Worm (Caenorhabditis elegans) whole organism, young adult: ENCODE measurements around the gene C15H11.1.

Experiments used
- B0035.1 ChIP-seq: sonication (generic microtip); optimal IDR thresholded peaks from 2 replicates; lab custom pipeline; 2016; ENCODE audit warnings: missing genetic modification characterization, mild to moderate bottlenecking, missing compliant biosample characterization, missing genotype, missing genetic modification reagents
- C06A6.2 ChIP-seq: fragments of 200-800 bp; sonication (Bioruptor generic); conservative IDR thresholded peaks from 2 replicates; pipeline ENCODE4 v1.3.6; 2022; ENCODE audit warnings: missing genetic modification characterization, missing compliant biosample characterization
- D2030.7 ChIP-seq: fragments of 200-800 bp; sonication (Bioruptor generic); IDR thresholded peaks from 2 replicates; pipeline ENCODE4 v1.3.6; 2022; ENCODE audit warnings: missing genetic modification reagents, missing genetic modification characterization, missing compliant biosample characterization
- F10E7.11 ChIP-seq: sonication (generic microtip); optimal IDR thresholded peaks from 2 replicates; lab custom pipeline; 2017; ENCODE audit warnings: mild to moderate bottlenecking, missing genetic modification characterization, moderate library complexity, missing compliant biosample characterization
- F49E8.2 ChIP-seq: sonication (generic microtip); optimal IDR thresholded peaks from 3 replicates; lab custom pipeline; 2017; ENCODE audit warnings: missing genetic modification characterization, mild to moderate bottlenecking, missing compliant biosample characterization, antibody characterized with exemption, moderate library complexity; ENCODE audit not compliant: insufficient read depth
- K12H6.12 ChIP-seq: fragments of 200-800 bp; sonication (Bioruptor generic); optimal IDR thresholded peaks from 2 replicates; lab custom pipeline; 2018; ENCODE audit warnings: mild to moderate bottlenecking, missing genetic modification characterization, missing compliant biosample characterization
- ZK185.1 ChIP-seq: sonication (generic microtip); optimal IDR thresholded peaks from 2 replicates; lab custom pipeline; 2016; ENCODE audit warnings: mild to moderate bottlenecking, missing genetic modification characterization, missing compliant biosample characterization; ENCODE audit not compliant: poor library complexity, severe bottlenecking
- aptf-3 ChIP-seq: fragments of 200-800 bp; sonication (Bioruptor generic); IDR thresholded peaks from 2 replicates; pipeline ENCODE4 v1.3.6; 2022; ENCODE audit warnings: missing genetic modification characterization, missing compliant biosample characterization
- attf-5 ChIP-seq: fragments of 200-800 bp; sonication (Bioruptor generic); optimal IDR thresholded peaks from 2 replicates; lab custom pipeline; 2018; ENCODE audit warnings: mild to moderate bottlenecking, missing genetic modification characterization, missing compliant biosample characterization
- ceh-27 ChIP-seq: fragments of 200-800 bp; sonication (Bioruptor generic); optimal IDR thresholded peaks from 2 replicates; lab custom pipeline; 2018; ENCODE audit warnings: mild to moderate bottlenecking, missing genetic modification characterization, moderate library complexity, missing compliant biosample characterization
- ceh-40 ChIP-seq: fragments of 200-800 bp; sonication (Bioruptor generic); IDR thresholded peaks from 2 replicates; pipeline ENCODE4 v1.3.6; 2022; ENCODE audit warnings: missing genetic modification characterization, missing compliant biosample characterization
- dox-1 ChIP-seq: fragments of 200-800 bp; sonication (Bioruptor generic); IDR thresholded peaks from 2 replicates; pipeline ENCODE4 v1.3.6; 2022; ENCODE audit warnings: missing genetic modification reagents, missing genetic modification characterization, missing compliant biosample characterization
- dpff-1 ChIP-seq: sonication (generic microtip); optimal IDR thresholded peaks from 2 replicates; lab custom pipeline; 2017; ENCODE audit warnings: mild to moderate bottlenecking, missing genetic modification characterization, missing compliant biosample characterization
- egl-44 ChIP-seq: fragments of 200-800 bp; sonication (Bioruptor generic); IDR thresholded peaks from 2 replicates; pipeline ENCODE4 v1.3.6; 2022; ENCODE audit warnings: missing genetic modification reagents, missing genetic modification characterization, missing compliant biosample characterization
- ets-4 ChIP-seq: fragments of 200-800 bp; sonication (Bioruptor generic); optimal IDR thresholded peaks from 2 replicates; lab custom pipeline; 2018; ENCODE audit warnings: mild to moderate bottlenecking, missing genetic modification characterization, missing compliant biosample characterization
- him-1 ChIP-seq: sonication (generic microtip); optimal IDR thresholded peaks from 2 replicates; lab custom pipeline; 2016; ENCODE audit warnings: missing genotype, missing genetic modification reagents, missing genetic modification characterization, missing compliant biosample characterization
- hmg-20 ChIP-seq: fragments of 200-800 bp; sonication (Bioruptor generic); IDR thresholded peaks from 2 replicates; pipeline ENCODE4 v1.3.6; 2022; ENCODE audit warnings: missing genetic modification reagents, missing genetic modification characterization, missing compliant biosample characterization
- let-526 ChIP-seq: fragments of 200-800 bp; sonication (Bioruptor generic); IDR thresholded peaks from 2 replicates; pipeline ENCODE4 v1.3.6; 2022; ENCODE audit warnings: missing genetic modification reagents, missing genetic modification characterization, missing compliant biosample characterization
- lsl-1 ChIP-seq: fragments of 200-800 bp; sonication (Bioruptor generic); optimal IDR thresholded peaks from 2 replicates; lab custom pipeline; 2018; ENCODE audit warnings: mild to moderate bottlenecking, missing genetic modification characterization, moderate library complexity, missing compliant biosample characterization
- madf-6 ChIP-seq: fragments of 200-800 bp; sonication (Bioruptor generic); IDR thresholded peaks from 2 replicates; pipeline ENCODE4 v1.3.6; 2022; ENCODE audit warnings: missing genetic modification reagents, missing genetic modification characterization, missing compliant biosample characterization
- mes-4 ChIP-seq: sonication (generic microtip); optimal IDR thresholded peaks from 2 replicates; lab custom pipeline; 2016; ENCODE audit warnings: missing genotype, missing genetic modification characterization, missing compliant biosample characterization
- nfyb-1 ChIP-seq: fragments of 200-800 bp; sonication (Bioruptor generic); IDR thresholded peaks from 2 replicates; pipeline ENCODE4 v1.3.6; 2022; ENCODE audit warnings: missing genetic modification reagents, missing genetic modification characterization, missing compliant biosample characterization
- nhr-80 ChIP-seq: sonication (generic microtip); optimal IDR thresholded peaks from 2 replicates; lab custom pipeline; 2016; ENCODE audit warnings: missing genetic modification characterization, missing compliant biosample characterization
- pha-4 ChIP-seq: fragments of 150-350 bp; sonication (generic microtip); optimal IDR thresholded peaks from 2 replicates; lab custom pipeline; 2014; ENCODE audit warnings: missing biosample characterization, missing genetic modification reagents, missing genetic modification characterization
- sea-2 ChIP-seq: fragments of 200-800 bp; sonication (Bioruptor generic); IDR thresholded peaks from 2 replicates; pipeline ENCODE4 v1.3.6; 2022; ENCODE audit warnings: missing genetic modification characterization, missing compliant biosample characterization
- snpc-1.1 ChIP-seq: sonication (generic microtip); optimal IDR thresholded peaks from 2 replicates; lab custom pipeline; 2017; ENCODE audit warnings: missing genetic modification characterization, mild to moderate bottlenecking, missing compliant biosample characterization, antibody characterized with exemption, moderate library complexity, missing genotype, missing genetic modification reagents; ENCODE audit not compliant: insufficient read depth
- snpc-1.3 ChIP-seq: sonication (generic microtip); optimal IDR thresholded peaks from 2 replicates; lab custom pipeline; 2017; ENCODE audit warnings: missing genetic modification characterization, mild to moderate bottlenecking, missing compliant biosample characterization, antibody characterized with exemption, moderate library complexity, missing genotype, missing genetic modification reagents; ENCODE audit not compliant: insufficient read depth
- snpc-3.4 ChIP-seq: sonication (generic microtip); optimal IDR thresholded peaks from 2 replicates; lab custom pipeline; 2017; ENCODE audit warnings: missing genetic modification characterization, mild to moderate bottlenecking, missing compliant biosample characterization, antibody characterized with exemption, moderate library complexity, missing genotype, missing genetic modification reagents
- tbp1 ChIP-seq: fragments of 200-800 bp; sonication (Bioruptor generic); optimal IDR thresholded peaks from 2 replicates; lab custom pipeline; 2018; ENCODE audit warnings: mild to moderate bottlenecking, missing genetic modification characterization, missing compliant biosample characterization
- ztf-18 ChIP-seq: sonication (generic microtip); optimal IDR thresholded peaks from 2 replicates; lab custom pipeline; 2016; ENCODE audit warnings: missing genotype, mild to moderate bottlenecking, missing genetic modification characterization, missing compliant biosample characterization
- ztf-25 ChIP-seq: fragments of 200-800 bp; sonication (Bioruptor generic); IDR thresholded peaks from 2 replicates; pipeline ENCODE4 v1.3.6; 2022; ENCODE audit warnings: missing genetic modification reagents, missing genetic modification characterization, missing compliant biosample characterization

Gene C15H11.1

DNA sequence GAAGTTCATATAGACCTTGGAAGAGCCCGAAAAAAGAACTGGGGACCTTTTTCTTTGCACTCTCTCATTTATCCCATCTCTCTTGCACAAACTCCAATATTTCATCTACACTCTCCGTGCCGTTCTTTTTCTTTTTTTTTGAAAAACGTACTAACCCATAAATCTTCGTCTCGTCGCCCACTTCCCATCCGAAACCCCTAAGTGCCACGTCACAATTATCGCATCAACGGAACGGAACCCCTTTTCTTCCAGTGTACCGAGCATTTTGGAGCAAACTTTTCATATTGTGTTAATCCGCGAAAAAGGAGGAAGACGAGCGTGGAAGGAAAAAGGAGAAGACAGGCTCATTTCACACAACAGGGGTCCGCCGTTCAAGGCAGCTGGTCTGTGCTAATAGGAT lies 24.2 kb upstream of the C15H11.1 start:
- TF ChIP-seq ceh-27 (GFP tag; lab: Kevin White, UChicago) (no peak), ztf-18 (tag; lab: Kevin White, UChicago) (no peak), pha-4 (no peak), egl-44 (GFP tag; lab: Robert Waterston, UW) (no peak), ZK185.1 (tag; lab: Kevin White, UChicago) (no peak), ets-4 (no peak), lsl-1 (GFP tag; lab: Kevin White, UChicago) (no peak), dox-1 (GFP tag; lab: Robert Waterston, UW) (no peak), aptf-3 (GFP tag; lab: Robert Waterston, UW) (no peak), nhr-80 (no peak), ceh-40 (GFP tag; lab: Robert Waterston, UW) (no peak), let-526 (GFP tag; lab: Robert Waterston, UW) (no peak)

DNA sequence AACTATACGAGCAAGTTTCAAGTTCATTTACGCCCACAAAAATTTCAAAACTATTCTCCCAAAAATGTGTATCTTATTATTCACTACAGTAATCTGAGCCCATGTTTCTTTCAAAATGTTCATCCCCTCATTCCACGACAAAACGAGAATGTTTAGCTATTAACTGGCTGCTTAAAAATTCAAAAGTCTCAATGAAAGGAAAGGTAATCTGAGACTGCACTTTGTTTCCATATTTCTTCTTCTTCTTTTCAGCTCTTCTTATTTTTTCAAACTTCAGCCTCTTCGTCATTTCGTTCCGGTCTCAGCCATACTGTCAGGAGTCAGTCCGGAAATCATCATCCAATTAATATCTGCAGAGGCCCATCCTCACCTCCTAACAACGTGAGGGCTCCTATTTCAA lies 20.8 kb upstream of the C15H11.1 start, which contains the start of gene unc-39:
TSS of gene unc-39 (plus strand) at position 301 of the 400 bp plus-strand sequence.
- no peak for TF ChIP-seq snpc-3.4 (tag; lab: Kevin White, UChicago)
- TF ChIP-seq attf-5 (GFP tag; lab: Kevin White, UChicago), result no peak
- TF ChIP-seq ZK185.1 (tag; lab: Kevin White, UChicago), result no peak
- TF ChIP-seq madf-6 (GFP tag; lab: Robert Waterston, UW), result no peak
- no peak for TF ChIP-seq nfyb-1 (GFP tag; lab: Robert Waterston, UW)
- TF ChIP-seq dpff-1 (tag; lab: Kevin White, UChicago), result no peak
- TF ChIP-seq F49E8.2, result no peak

DNA sequence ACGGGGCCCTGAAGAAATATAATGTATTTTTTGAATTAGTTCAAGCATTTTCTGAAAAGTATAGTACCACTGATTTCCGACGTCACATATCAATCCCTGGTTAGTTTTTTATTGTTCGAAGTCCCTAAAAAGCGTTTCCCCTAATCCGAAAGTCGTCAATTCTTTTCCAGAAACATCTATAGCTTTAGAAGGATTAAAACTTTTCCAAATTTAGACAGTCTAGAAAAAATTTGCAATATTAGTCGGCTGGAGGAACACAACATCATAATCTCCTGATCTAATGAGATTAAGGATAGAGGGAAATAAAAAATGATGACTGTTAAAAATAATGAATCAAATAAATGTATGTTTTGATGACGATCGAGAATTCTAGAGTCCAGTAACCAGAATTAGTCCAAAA lies 15.6 kb upstream of the C15H11.1 start:
- TF ChIP-seq dox-1 (GFP tag; lab: Robert Waterston, UW), result no peak
- TF ChIP-seq mes-4 (tag; lab: Kevin White, UChicago), result no peak
- TF ChIP-seq D2030.7 (GFP tag; lab: Robert Waterston, UW), result no peak

DNA sequence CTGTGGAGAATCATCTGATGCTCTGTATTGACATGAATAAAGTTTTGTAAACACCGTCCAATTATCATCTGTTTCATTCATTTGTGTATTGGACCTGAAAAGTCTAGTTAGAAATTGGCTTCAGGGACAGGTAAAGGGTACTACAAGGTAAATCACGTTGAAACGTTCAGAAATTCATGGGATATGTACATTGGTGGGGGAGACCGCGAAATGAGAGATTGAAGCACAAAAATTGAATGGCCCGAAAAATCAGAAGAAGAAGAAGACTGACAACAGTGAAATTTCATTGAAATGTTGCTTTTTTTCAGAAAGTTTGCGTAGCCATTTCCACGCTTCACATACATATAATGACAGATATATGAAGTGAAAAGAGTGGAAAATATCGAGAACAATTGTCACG lies 14.6 kb upstream of the C15H11.1 start, which contains the start of gene npr-43:
TSS of gene npr-43 (minus strand) at position 101 of the 400 bp plus-strand sequence.
- TF ChIP-seq C06A6.2 (GFP tag; lab: Robert Waterston, UW) (no peak), D2030.7 (GFP tag; lab: Robert Waterston, UW) (no peak), ztf-25 (GFP tag; lab: Robert Waterston, UW) (no peak), snpc-1.3 (no peak), sea-2 (GFP tag; lab: Robert Waterston, UW) (no peak), tbp1 (no peak)

DNA sequence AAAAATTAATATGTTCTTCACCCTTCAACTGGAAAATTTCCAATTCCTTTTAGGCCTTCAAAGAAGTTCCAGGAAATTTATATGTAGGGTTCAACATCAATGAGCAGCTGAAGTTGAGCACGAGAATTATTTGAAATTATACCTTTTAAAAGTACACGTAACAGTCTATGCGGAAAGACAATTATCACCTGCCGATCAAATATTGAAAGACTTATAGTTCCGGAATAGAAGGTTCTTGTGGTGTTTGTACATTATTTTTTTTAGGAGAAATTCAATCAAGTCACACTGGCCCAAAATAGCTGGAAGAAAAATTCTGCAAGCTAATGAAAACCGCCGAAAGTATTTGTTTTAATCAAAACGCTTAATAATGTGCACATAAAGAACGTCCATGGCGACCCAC lies 13.4 kb upstream of the C15H11.1 start:
- no peak for TF ChIP-seq B0035.1 (tag; lab: Kevin White, UChicago)
- no peak for TF ChIP-seq nhr-80
- TF ChIP-seq F10E7.11 (tag; lab: Kevin White, UChicago), result no peak
- TF ChIP-seq hmg-20 (GFP tag; lab: Robert Waterston, UW), result no peak
- TF ChIP-seq him-1 (tag; lab: Kevin White, UChicago), result no peak
- TF ChIP-seq K12H6.12, result no peak
- TF ChIP-seq snpc-1.1 (tag; lab: Kevin White, UChicago), result no peak
- TF ChIP-seq ceh-40 (GFP tag; lab: Robert Waterston, UW), result no peak
